Worm (Caenorhabditis elegans) whole organism, L4 larva: ENCODE results near the gene ddx-15.

Experiments
- F26F4.8 ChIP-seq: fragments of 200-800 bp; sonication (Bioruptor generic); conservative IDR thresholded peaks from 2 replicates; pipeline ENCODE4 v1.3.6; 2022; ENCODE audit warnings: missing genetic modification characterization, missing compliant biosample characterization
- F44E2.7 ChIP-seq: fragments of 200-800 bp; sonication (Bioruptor generic); IDR thresholded peaks from 2 replicates; pipeline ENCODE4 v2.1.2; 2022; ENCODE audit warnings: missing genetic modification characterization, missing compliant biosample characterization
- F49E8.2 ChIP-seq: sonication (generic microtip); optimal IDR thresholded peaks from 2 replicates; lab custom pipeline; 2016; ENCODE audit warnings: missing compliant biosample characterization, mild to moderate bottlenecking, missing genetic modification characterization, borderline replicate concordance
- Y105C5A.15 ChIP-seq: fragments of 200-800 bp; sonication (Bioruptor generic); IDR thresholded peaks from 2 replicates; pipeline ENCODE4 v1.3.6; 2022; ENCODE audit warnings: missing genetic modification characterization, missing compliant biosample characterization
- Y75B8A.6 ChIP-seq: fragments of 200-800 bp; sonication (Bioruptor generic); IDR thresholded peaks from 2 replicates; pipeline ENCODE4 v1.3.6; 2022; ENCODE audit warnings: missing genetic modification reagents, missing genetic modification characterization, missing compliant biosample characterization
- ZK546.5 ChIP-seq, 2 experiments: sonication (generic microtip); optimal IDR thresholded peaks; 2 replicates each; lab custom pipeline; 2017; ENCODE audit warnings: missing biosample characterization in 2 of 2, missing genetic modification characterization in 2 of 2
- ceh-20 ChIP-seq: fragments of 200-800 bp; sonication (Bioruptor generic); IDR thresholded peaks from 2 replicates; pipeline ENCODE4 v1.3.6; 2022; ENCODE audit warnings: missing genetic modification reagents, missing genetic modification characterization, missing compliant biosample characterization
- ceh-44 ChIP-seq: fragments of 200-800 bp; sonication (Bioruptor generic); IDR thresholded peaks from 2 replicates; pipeline ENCODE4 v1.3.6; 2022; ENCODE audit warnings: missing genetic modification reagents, missing genetic modification characterization, missing compliant biosample characterization
- ceh-82 ChIP-seq: sonication (generic microtip); optimal IDR thresholded peaks from 2 replicates; lab custom pipeline; 2017; ENCODE audit warnings: missing biosample characterization, missing genetic modification characterization
- dmd-6 ChIP-seq: fragments of 200-800 bp; sonication (Bioruptor generic); IDR thresholded peaks from 2 replicates; pipeline ENCODE4 v1.3.6; 2022; ENCODE audit warnings: missing genetic modification reagents, missing genetic modification characterization, missing compliant biosample characterization
- dmd-8 ChIP-seq: fragments of 200-800 bp; sonication (Bioruptor generic); IDR thresholded peaks from 2 replicates; pipeline ENCODE4 v1.3.6; 2022; ENCODE audit warnings: missing genetic modification characterization, missing compliant biosample characterization
- dmd-9 ChIP-seq: fragments of 200-800 bp; sonication (Bioruptor generic); IDR thresholded peaks from 2 replicates; pipeline ENCODE4 v1.3.6; 2022; ENCODE audit warnings: missing genetic modification reagents, missing genetic modification characterization, missing compliant biosample characterization
- dpl-1 ChIP-seq: fragments of 150-350 bp; optimal IDR thresholded peaks from 2 replicates; lab custom pipeline; 2014; ENCODE audit warnings: missing biosample characterization, missing genetic modification reagents, missing genetic modification characterization
- duxl-1 ChIP-seq: sonication (generic microtip); optimal IDR thresholded peaks from 2 replicates; lab custom pipeline; 2016; ENCODE audit warnings: mild to moderate bottlenecking, missing genetic modification characterization, moderate library complexity, missing compliant biosample characterization; ENCODE audit not compliant: poor library complexity
- egl-27 ChIP-seq: sonication (generic microtip); optimal IDR thresholded peaks from 3 replicates; lab custom pipeline; 2017; ENCODE audit warnings: missing biosample characterization, missing genetic modification reagents, missing genetic modification characterization
- egl-43 ChIP-seq: fragments of 200-800 bp; sonication (Bioruptor generic); IDR thresholded peaks from 2 replicates; pipeline ENCODE4 v1.3.6; 2022; ENCODE audit warnings: missing genetic modification reagents, missing genetic modification characterization, missing compliant biosample characterization
- gei-8 ChIP-seq: fragments of 200-800 bp; sonication (Bioruptor generic); optimal IDR thresholded peaks from 2 replicates; lab custom pipeline; 2018; ENCODE audit warnings: mild to moderate bottlenecking, missing genetic modification characterization, missing compliant biosample characterization
- hlh-11 ChIP-seq: fragments of 200-800 bp; sonication (Bioruptor generic); optimal IDR thresholded peaks from 2 replicates; lab custom pipeline; 2018; ENCODE audit warnings: mild to moderate bottlenecking, missing genetic modification characterization, missing compliant biosample characterization
- jun-1 ChIP-seq: fragments of 150-350 bp; optimal IDR thresholded peaks from 2 replicates; lab custom pipeline; 2014; ENCODE audit warnings: missing biosample characterization, missing genetic modification reagents, missing genetic modification characterization
- lim-7 ChIP-seq: fragments of 200-800 bp; sonication (Bioruptor generic); IDR thresholded peaks from 2 replicates; pipeline ENCODE4 v1.3.6; 2022; ENCODE audit warnings: missing genetic modification characterization, missing compliant biosample characterization
- lin-1 ChIP-seq: fragments of 200-800 bp; sonication (Bioruptor generic); IDR thresholded peaks from 2 replicates; pipeline ENCODE4 v1.3.6; 2022; ENCODE audit warnings: missing genetic modification reagents, missing genetic modification characterization, missing compliant biosample characterization
- lin-13 ChIP-seq: fragments of 150-350 bp; optimal IDR thresholded peaks from 2 replicates; lab custom pipeline; 2014; ENCODE audit warnings: missing biosample characterization, missing genetic modification reagents, missing genetic modification characterization
- lin-15B ChIP-seq: fragments of 150-350 bp; sonication (generic microtip); optimal IDR thresholded peaks from 3 replicates; lab custom pipeline; 2014; ENCODE audit warnings: missing biosample characterization, missing genetic modification characterization
- lin-29 ChIP-seq: fragments of 200-800 bp; sonication (Bioruptor generic); IDR thresholded peaks from 2 replicates; pipeline ENCODE4 v1.3.6; 2022; ENCODE audit warnings: missing genetic modification reagents, missing genetic modification characterization, missing compliant biosample characterization
- lin-38 ChIP-seq: fragments of 200-800 bp; sonication (Bioruptor generic); IDR thresholded peaks from 2 replicates; pipeline ENCODE4 v1.3.6; 2022; ENCODE audit warnings: missing genetic modification reagents, missing genetic modification characterization, missing compliant biosample characterization
- lin-39 ChIP-seq: fragments of 150-350 bp; optimal IDR thresholded peaks from 2 replicates; lab custom pipeline; 2014; ENCODE audit warnings: missing biosample characterization, missing genetic modification reagents, missing genetic modification characterization
- lsy-2 ChIP-seq, 2 experiments: fragments of 150-350 bp in 1 of 2; sonication (generic microtip) in 1 of 2; optimal IDR thresholded peaks; 2 replicates each; lab custom pipeline; 2014 to 2017; ENCODE audit warnings: missing biosample characterization in 2 of 2, missing genetic modification characterization in 2 of 2
- madf-5 ChIP-seq, 2 experiments: fragments of 200-800 bp; sonication (Bioruptor generic); IDR thresholded peaks; 2 replicates each; pipeline ENCODE4 v1.3.6; 2022; ENCODE audit warnings: missing compliant biosample characterization in 2 of 2, missing genetic modification characterization in 2 of 2
- mdl-1 ChIP-seq, 2 experiments: fragments of 150-350 bp in 1 of 2; sonication (generic microtip) in 1 of 2; optimal IDR thresholded peaks; 2 replicates each; lab custom pipeline; 2014 to 2017; ENCODE audit warnings: missing biosample characterization in 2 of 2, missing genetic modification characterization in 2 of 2
- mdt-29 ChIP-seq: fragments of 200-800 bp; sonication (Bioruptor generic); IDR thresholded peaks from 2 replicates; pipeline ENCODE4 v1.3.6; 2022; ENCODE audit warnings: missing genetic modification reagents, missing genetic modification characterization, missing compliant biosample characterization
- mep-1 ChIP-seq: fragments of 150-350 bp; sonication (generic microtip); optimal IDR thresholded peaks from 3 replicates; lab custom pipeline; 2014; ENCODE audit warnings: missing biosample characterization, missing genetic modification characterization
- mxl-3 ChIP-seq: fragments of 200-800 bp; sonication (Bioruptor generic); optimal IDR thresholded peaks from 2 replicates; lab custom pipeline; 2018; ENCODE audit warnings: mild to moderate bottlenecking, missing genetic modification characterization, missing compliant biosample characterization
- nhr-111 ChIP-seq: fragments of 200-800 bp; sonication (Bioruptor generic); optimal IDR thresholded peaks from 2 replicates; lab custom pipeline; 2018; ENCODE audit warnings: mild to moderate bottlenecking, missing genetic modification characterization, missing compliant biosample characterization
- nhr-237 ChIP-seq: sonication (generic microtip); optimal IDR thresholded peaks from 2 replicates; lab custom pipeline; 2017; ENCODE audit warnings: missing biosample characterization, missing genetic modification characterization
- nhr-41 ChIP-seq: fragments of 200-800 bp; sonication (Bioruptor generic); IDR thresholded peaks from 2 replicates; pipeline ENCODE4 v1.3.6; 2022; ENCODE audit warnings: missing genetic modification reagents, missing genetic modification characterization, missing compliant biosample characterization
- nhr-42 ChIP-seq: fragments of 200-800 bp; sonication (Bioruptor generic); IDR thresholded peaks from 2 replicates; pipeline ENCODE4 v1.3.6; 2022; ENCODE audit warnings: missing genetic modification characterization, missing compliant biosample characterization
- saeg-2 ChIP-seq: fragments of 200-800 bp; sonication (Bioruptor generic); IDR thresholded peaks from 2 replicates; pipeline ENCODE4 v1.3.6; 2022; ENCODE audit warnings: missing genetic modification reagents, missing genetic modification characterization, missing compliant biosample characterization
- set-16 ChIP-seq: fragments of 200-800 bp; sonication (Bioruptor generic); IDR thresholded peaks from 2 replicates; pipeline ENCODE4 v1.3.6; 2022; ENCODE audit warnings: missing genetic modification reagents, missing genetic modification characterization, missing compliant biosample characterization
- snpc-1.2 ChIP-seq: fragments of 200-800 bp; sonication (Bioruptor generic); IDR thresholded peaks from 2 replicates; pipeline ENCODE4 v1.3.6; 2022; ENCODE audit warnings: missing genetic modification reagents, missing genetic modification characterization, missing compliant biosample characterization
- spr-3 ChIP-seq: fragments of 200-800 bp; sonication (Bioruptor generic); optimal IDR thresholded peaks from 2 replicates; lab custom pipeline; 2018; ENCODE audit warnings: mild to moderate bottlenecking, missing genetic modification characterization, missing compliant biosample characterization
- tag-97 ChIP-seq: fragments of 200-800 bp; sonication (Bioruptor generic); IDR thresholded peaks from 2 replicates; pipeline ENCODE4 v1.3.6; 2022; ENCODE audit warnings: missing genetic modification characterization, missing compliant biosample characterization
- tra-1 ChIP-seq: fragments of 200-800 bp; sonication (Bioruptor generic); IDR thresholded peaks from 2 replicates; pipeline ENCODE4 v1.3.6; 2022; ENCODE audit warnings: missing genetic modification reagents, missing genetic modification characterization, missing compliant biosample characterization
- unc-39 ChIP-seq: sonication (generic microtip); optimal IDR thresholded peaks from 2 replicates; lab custom pipeline; 2017; ENCODE audit warnings: missing biosample characterization, missing genetic modification characterization
- unc-62 ChIP-seq, 3 experiments: fragments of 150-350 bp in 1 of 3; sonication (generic microtip); optimal IDR thresholded peaks in 2 of 3; peaks in 1 of 3; 1 replicate in 1 of 3; 2 replicates in 2 of 3; lab custom pipeline; 2014 to 2017; ENCODE audit warnings: missing biosample characterization in 3 of 3, missing genetic modification characterization in 3 of 3, missing genetic modification reagents in 3 of 3, missing genotype in 1 of 3
- zfp-2 ChIP-seq: sonication (generic microtip); optimal IDR thresholded peaks from 2 replicates; lab custom pipeline; 2016; ENCODE audit warnings: mild to moderate bottlenecking, missing genetic modification characterization, missing compliant biosample characterization
- zip-11 ChIP-seq: fragments of 200-800 bp; sonication (Bioruptor generic); IDR thresholded peaks from 2 replicates; pipeline ENCODE4 v1.3.6; 2022; ENCODE audit warnings: missing genetic modification characterization, missing compliant biosample characterization
- zip-2 ChIP-seq: fragments of 150-350 bp; optimal IDR thresholded peaks from 2 replicates; lab custom pipeline; 2014; ENCODE audit warnings: missing biosample characterization, missing genetic modification characterization
- ztf-11 ChIP-seq: fragments of 150-350 bp; optimal IDR thresholded peaks from 2 replicates; lab custom pipeline; 2014; ENCODE audit warnings: missing biosample characterization, missing genetic modification characterization

Gene ddx-15

ce11 chrIII:5603439-5603986 is 12.0 kb upstream of the ddx-15 start, which contains the start of gene madf-11 (continued):
- TF ChIP-seq unc-39 (no peak), egl-27 (tag; lab: Kevin White, UChicago) (no peak), dmd-6 (GFP tag; lab: Robert Waterston, UW) (peak; percentile 62), F49E8.2 (no peak)

DNA sequence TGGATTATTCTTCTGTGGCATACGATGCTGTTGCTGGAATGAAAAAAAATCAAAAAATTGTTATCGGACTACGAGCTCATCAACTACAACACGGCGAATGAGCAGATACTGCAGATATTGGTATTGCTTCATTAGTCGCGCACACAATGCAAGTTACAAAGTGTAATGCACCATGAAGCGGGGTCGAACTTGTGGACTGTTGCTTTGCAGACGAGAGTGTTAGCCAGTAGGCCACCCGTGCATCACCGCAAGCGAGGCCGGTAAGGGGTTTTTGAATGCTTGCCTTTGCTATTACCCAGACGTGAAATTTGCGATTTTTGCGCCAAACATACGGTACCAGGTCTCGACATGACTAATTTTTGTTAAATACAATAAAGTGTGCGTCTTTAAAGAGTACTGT is 10.5 kb upstream of the ddx-15 start:
- TF ChIP-seq egl-43 (GFP tag; lab: Robert Waterston, UW) (peak; percentile 94), zip-2 (tag; lab: Kevin White, UChicago) (no peak), dmd-9 (GFP tag; lab: Robert Waterston, UW) (peak; percentile 83), nhr-111 (GFP tag; lab: Kevin White, UChicago) (peak; percentile 83), gei-8 (peak; percentile 80), madf-5 (GFP tag; IDR thresholded peaks at IDR 0.05; lab: Robert Waterston, UW) (peak; percentile 72 to 83; a peak in 3 of 4 replicates), nhr-237 (tag; lab: Kevin White, UChicago) (no peak), lin-29 (GFP tag; lab: Robert Waterston, UW) (0 out of 2 replicates have a peak, but pooled peaks have one; percentile 45), zfp-2 (peak; percentile 61), tag-97 (no peak), saeg-2 (GFP tag; lab: Robert Waterston, UW) (peak; percentile 89), lin-1 (peak; percentile 90), lin-38 (peak; percentile 87), lin-13 (peak; percentile 86), nhr-41 (GFP tag; lab: Robert Waterston, UW) (peak; percentile 73; the same call in 1 of the 2 replicates), mep-1 (tag; lab: Kevin White, UChicago) (peak; percentile 86), F49E8.2 (peak; percentile 89), dpl-1 (peak; percentile 54), Y105C5A.15 (peak; percentile 91; the same call in 1 of the 2 replicates), lin-39 (tag; lab: Kevin White, UChicago) (no peak), F26F4.8 (GFP tag; lab: Robert Waterston, UW) (peak; percentile 87), lin-15B (tag; lab: Kevin White, UChicago) (no peak), ceh-20 (GFP tag; lab: Robert Waterston, UW) (peak; percentile 72), lsy-2 (tag; optimal IDR thresholded peaks at IDR 0.05; lab: Kevin White, UChicago) (peak in 1 of 2 experiments; percentile 76), mdl-1 (tag; optimal IDR thresholded peaks at IDR 0.05; lab: Kevin White, UChicago) (peak in 1 of 2 experiments; percentile 3), lim-7 (GFP tag; lab: Robert Waterston, UW) (peak; percentile 96), jun-1 (tag; lab: Kevin White, UChicago) (peak; percentile 36), mdt-29 (GFP tag; lab: Robert Waterston, UW) (peak; percentile 75; the same call in 1 of the 2 replicates), unc-62 (GFP tag; optimal IDR thresholded peaks at IDR 0.05 in 1 of 2; lab: Kevin White, UChicago) (no peak), unc-62 (tag; optimal IDR thresholded peaks at IDR 0.05; lab: Kevin White, UChicago) (no peak), nhr-42 (peak; percentile 88), hlh-11 (tag; lab: Kevin White, UChicago) (peak; percentile 71), ceh-44 (no peak), Y75B8A.6 (GFP tag; lab: Robert Waterston, UW) (0 out of 2 replicates have a peak, but pooled peaks have one; percentile 56), F44E2.7 (GFP tag; lab: Robert Waterston, UW) (peak; percentile 93), ceh-82 (tag; lab: Kevin White, UChicago) (no peak), ztf-11 (no peak), duxl-1 (peak; percentile 91), mxl-3 (peak; percentile 79), zip-11 (GFP tag; lab: Robert Waterston, UW) (0 out of 2 replicates have a peak, but pooled peaks have one; percentile 17), snpc-1.2 (GFP tag; lab: Robert Waterston, UW) (peak; percentile 88), set-16 (GFP tag; lab: Robert Waterston, UW) (peak; percentile 35; the same call in 1 of the 2 replicates), dmd-8 (GFP tag; lab: Robert Waterston, UW) (peak; percentile 98), tra-1 (GFP tag; lab: Robert Waterston, UW) (peak; percentile 88), spr-3 (GFP tag; lab: Kevin White, UChicago) (peak; percentile 54), ZK546.5 (tag; optimal IDR thresholded peaks at IDR 0.05; lab: Kevin White, UChicago) (no peak)
